Fruit fly (Drosophila melanogaster): Measurements from ENCODE around the gene Sgs8.
A peak's percentile ranks its signal among the peaks of the same experiment; 100 is the strongest.

Sgs8 gene

DNA sequence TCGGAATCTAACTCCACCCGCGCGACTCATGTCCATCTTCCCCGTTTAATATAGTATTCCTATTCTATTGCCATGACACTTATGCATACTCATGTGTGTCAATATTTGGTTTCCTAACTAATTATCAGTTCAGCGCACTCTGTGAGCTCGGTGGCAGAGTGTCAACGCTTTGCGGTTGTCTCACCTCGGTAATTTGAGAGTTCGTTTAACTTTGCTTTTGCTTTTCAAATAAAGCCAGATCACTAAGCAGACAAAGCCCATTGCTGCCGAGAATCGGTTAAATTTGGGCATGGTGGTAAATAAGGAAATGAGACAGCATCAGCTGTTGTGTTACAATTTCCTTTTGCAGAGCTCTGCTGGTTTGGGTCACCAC is 31.1 kb upstream of the Sgs8 start (continued):
- TF ChIP-seq CG2678 (tag; optimal IDR thresholded peaks at IDR 0.05) (peak; percentile 44), maf-S (GFP tag; optimal IDR thresholded peaks at IDR 0.05) (no peak), Hmr (GFP tag; optimal IDR thresholded peaks at IDR 0.05) (peak; percentile 51), CG8281 (tag; optimal IDR thresholded peaks at IDR 0.05) (no peak), D (optimal IDR thresholded peaks at IDR 0.05) (no peak), D (GFP tag; optimal IDR thresholded peaks at IDR 0.05) (peak; percentile 29), fd3F (GFP tag; optimal IDR thresholded peaks at IDR 0.05) (peak; percentile 3), CG10209 (GFP tag; optimal IDR thresholded peaks at IDR 0.05) (peak; percentile 27), ara (GFP tag; IDR thresholded peaks at IDR 0.05) (0 out of 2 replicates have a peak, but pooled peaks have one; percentile 38), CoRest (tag; optimal IDR thresholded peaks at IDR 0.05) (peak; percentile 5), chm (GFP tag; IDR thresholded peaks at IDR 0.05) (0 out of 2 replicates have a peak, but pooled peaks have one; percentile 11), CG2712 (tag; optimal IDR thresholded peaks at IDR 0.05) (peak; percentile 9), CG12659 (GFP tag; optimal IDR thresholded peaks at IDR 0.05) (peak; percentile 13), CG4730 (GFP tag; IDR thresholded peaks at IDR 0.05) (0 out of 2 replicates have a peak, but pooled peaks have one; percentile 13), CG17359 (tag; optimal IDR thresholded peaks at IDR 0.05) (peak; percentile 24), bbx (GFP tag; IDR thresholded peaks at IDR 0.05; ENCODE audit: partially characterized antibody) (no peak), Eip74EF (GFP tag; optimal IDR thresholded peaks at IDR 0.05) (peak in 1 of 2 experiments; percentile 90), BtbVII (GFP tag; optimal IDR thresholded peaks at IDR 0.05) (peak; percentile 61), E2f2 (GFP tag; IDR thresholded peaks at IDR 0.05) (peak; percentile 15; the same call in 1 of the 2 replicates), PHDP (tag; optimal IDR thresholded peaks at IDR 0.05) (peak; percentile 54), repo (GFP tag; optimal IDR thresholded peaks at IDR 0.05) (no peak), Side (GFP tag; optimal IDR thresholded peaks at IDR 0.05) (peak; percentile 47), fd64A (GFP tag; optimal IDR thresholded peaks at IDR 0.05) (peak; percentile 60), CG10147 (GFP tag; optimal IDR thresholded peaks at IDR 0.05) (peak; percentile 22), CG11723 (GFP tag; optimal IDR thresholded peaks at IDR 0.05) (peak; percentile 44), CG30431 (GFP tag; optimal IDR thresholded peaks at IDR 0.05) (no peak), gsb-n (tag; optimal IDR thresholded peaks at IDR 0.05) (peak; percentile 55), HHEX (GFP tag; optimal IDR thresholded peaks at IDR 0.05) (peak; percentile 68), Fer3 (tag; optimal IDR thresholded peaks at IDR 0.05) (peak; percentile 23), exex (tag; optimal IDR thresholded peaks at IDR 0.05) (peak; percentile 13), CG9727 (GFP tag; optimal IDR thresholded peaks at IDR 0.05) (peak; percentile 26), CG34224 (GFP tag; IDR thresholded peaks at IDR 0.05; ENCODE audit: partially characterized antibody) (no peak), caup (GFP tag; optimal IDR thresholded peaks at IDR 0.05; ENCODE audit: severe bottlenecking) (peak; percentile 43), CG34376 (GFP tag; optimal IDR thresholded peaks at IDR 0.05) (peak; percentile 4), CG15696 (tag; optimal IDR thresholded peaks at IDR 0.05) (peak; percentile 10), Max (GFP tag; optimal IDR thresholded peaks at IDR 0.05) (peak; percentile 26), so (GFP tag; IDR thresholded peaks at IDR 0.05) (peak; percentile 51; the same call in 1 of the 3 replicates), tap (tag; optimal IDR thresholded peaks at IDR 0.05) (no peak), CG15601 (tag; optimal IDR thresholded peaks at IDR 0.05) (peak; percentile 72), CrebB (tag; optimal IDR thresholded peaks at IDR 0.05) (peak; percentile 64), Awh (GFP tag; IDR thresholded peaks at IDR 0.05) (0 out of 2 replicates have a peak, but pooled peaks have one; percentile 10), CG6683 (GFP tag; optimal IDR thresholded peaks at IDR 0.05) (peak; percentile 22), CG9797 (GFP tag; optimal IDR thresholded peaks at IDR 0.05) (no peak), D19B (GFP tag; optimal IDR thresholded peaks at IDR 0.05) (no peak), Drgx (GFP tag; IDR thresholded peaks at IDR 0.05) (no peak), CG11398 (GFP tag; optimal IDR thresholded peaks at IDR 0.05) (peak; percentile 6), Bteb2 (GFP tag; optimal IDR thresholded peaks at IDR 0.05) (no peak), CG6175 (GFP tag; IDR thresholded peaks at IDR 0.05) (peak; percentile 9; the same call in 1 of the 3 replicates), bsh (GFP tag; optimal IDR thresholded peaks at IDR 0.05) (peak in 1 of 2 experiments; percentile 54)
